Worm (Caenorhabditis elegans) whole organism, L4/young adult: Measurements from ENCODE around the gene acox-3.

ENCODE experiments used
- W03F9.2 ChIP-seq: fragments of 150-350 bp; optimal IDR thresholded peaks from 2 replicates; lab custom pipeline; 2014; ENCODE audit warnings: missing biosample characterization, missing genetic modification characterization
- dao-5 ChIP-seq: sonication (generic microtip); optimal IDR thresholded peaks from 2 replicates; lab custom pipeline; 2016; ENCODE audit warnings: missing genotype, missing genetic modification characterization, moderate library complexity, missing compliant biosample characterization
- him-1 ChIP-seq: sonication (generic microtip); optimal IDR thresholded peaks from 2 replicates; lab custom pipeline; 2016; ENCODE audit warnings: missing genotype, missing genetic modification reagents, missing genetic modification characterization, missing compliant biosample characterization

DNA sequence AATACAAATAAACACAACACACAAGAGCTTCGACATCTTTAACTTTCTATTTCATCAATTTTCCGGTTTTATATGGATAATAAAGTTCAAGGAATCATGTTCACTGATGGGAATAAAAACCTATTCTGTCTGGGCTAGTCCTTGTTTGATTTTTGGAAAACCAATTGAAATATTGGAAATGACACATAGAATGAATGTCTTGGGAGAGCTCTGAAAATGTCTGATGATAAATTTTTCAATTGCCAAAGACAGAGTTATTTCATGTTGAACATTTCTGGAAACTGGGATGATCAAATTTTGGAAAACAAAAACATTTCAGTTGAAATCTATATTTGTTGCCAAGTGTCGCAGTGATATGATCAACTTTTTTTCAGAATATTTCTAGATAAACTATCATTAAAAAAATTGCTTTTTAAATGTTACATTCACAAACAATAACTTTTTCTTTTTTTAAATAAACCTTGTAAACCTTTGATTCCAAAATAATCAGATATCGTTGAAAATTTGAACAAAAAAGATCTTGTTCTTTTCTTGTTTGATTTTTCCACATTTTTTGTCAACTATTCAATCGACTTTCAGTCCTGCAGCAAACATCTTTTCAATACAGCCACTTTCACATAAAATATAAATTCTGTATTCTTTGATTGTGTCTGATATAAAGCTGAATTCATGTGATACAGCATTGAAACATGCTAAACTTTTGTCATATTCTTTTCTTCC is 10.6 kb downstream of the acox-3 start, which contains the start of the genes F58F9.6 and F58F9.8:
- TF ChIP-seq him-1 (no peak), W03F9.2 (tag; lab: Kevin White, UChicago) (no peak), dao-5 (tag; lab: Kevin White, UChicago) (no peak)
